Worm (Caenorhabditis elegans) whole organism, L2 larva: ENCODE results near the gene ncs-7.
A peak's percentile ranks its signal among the peaks of the same experiment; 100 is the strongest.

Experiments used
- C34F6.9 ChIP-seq: fragments of 150-350 bp; optimal IDR thresholded peaks from 2 replicates; lab custom pipeline; 2014; ENCODE audit warnings: missing biosample characterization, missing genetic modification characterization
- F13H6.1 ChIP-seq: sonication (generic microtip); optimal IDR thresholded peaks from 2 replicates; lab custom pipeline; 2016; ENCODE audit warnings: missing genetic modification characterization, missing compliant biosample characterization
- R02D3.7 ChIP-seq: fragments of 150-350 bp; optimal IDR thresholded peaks from 2 replicates; lab custom pipeline; 2014; ENCODE audit warnings: missing biosample characterization, missing genetic modification characterization
- Y55F3AM.14 ChIP-seq: fragments of 200-800 bp; sonication (Bioruptor generic); optimal IDR thresholded peaks from 2 replicates; lab custom pipeline; 2018; ENCODE audit warnings: mild to moderate bottlenecking, missing genetic modification characterization, missing compliant biosample characterization
- ZK546.5 ChIP-seq: sonication (generic microtip); optimal IDR thresholded peaks from 2 replicates; lab custom pipeline; 2017; ENCODE audit warnings: missing biosample characterization, missing genetic modification characterization
- alr-1 ChIP-seq: fragments of 150-350 bp; optimal IDR thresholded peaks from 2 replicates; lab custom pipeline; 2014; ENCODE audit warnings: missing biosample characterization, missing genetic modification characterization
- aly-2 ChIP-seq: fragments of 150-350 bp; optimal IDR thresholded peaks from 2 replicates; lab custom pipeline; 2014; ENCODE audit warnings: missing biosample characterization, missing genetic modification characterization
- ama-1 ChIP-seq: fragments of 150-350 bp; optimal IDR thresholded peaks from 2 replicates; lab custom pipeline; 2018; ENCODE audit warnings: inconsistent platforms
- blmp-1 ChIP-seq: sonication (generic microtip); optimal IDR thresholded peaks from 2 replicates; lab custom pipeline; 2017; ENCODE audit warnings: missing genetic modification characterization, mild to moderate bottlenecking, missing compliant biosample characterization, antibody characterized with exemption, moderate library complexity; ENCODE audit not compliant: insufficient read depth
- ceh-16 ChIP-seq: fragments of 150-350 bp; optimal IDR thresholded peaks from 2 replicates; lab custom pipeline; 2014; ENCODE audit warnings: missing biosample characterization, missing genetic modification characterization
- ceh-82 ChIP-seq: fragments of 150-350 bp; optimal IDR thresholded peaks from 2 replicates; lab custom pipeline; 2014; ENCODE audit warnings: missing biosample characterization, missing genetic modification characterization
- crh-2 ChIP-seq: sonication (generic microtip); optimal IDR thresholded peaks from 2 replicates; lab custom pipeline; 2017; ENCODE audit warnings: missing biosample characterization, missing genetic modification characterization
- egl-27 ChIP-seq: sonication (generic microtip); optimal IDR thresholded peaks from 3 replicates; lab custom pipeline; 2017; ENCODE audit warnings: missing biosample characterization, missing genetic modification reagents, missing genetic modification characterization
- fos-1 ChIP-seq: fragments of 150-350 bp; optimal IDR thresholded peaks from 2 replicates; lab custom pipeline; 2014; ENCODE audit warnings: missing biosample characterization, missing genetic modification characterization
- gmeb-1 ChIP-seq: fragments of 150-350 bp; optimal IDR thresholded peaks from 2 replicates; lab custom pipeline; 2014; ENCODE audit warnings: missing biosample characterization, missing genetic modification characterization
- lin-11 ChIP-seq: fragments of 150-350 bp; sonication (generic microtip); optimal IDR thresholded peaks from 2 replicates; lab custom pipeline; 2014; ENCODE audit warnings: missing biosample characterization, missing genetic modification characterization, inconsistent platforms, mixed read lengths
- lin-13 ChIP-seq: fragments of 150-350 bp; optimal IDR thresholded peaks from 2 replicates; lab custom pipeline; 2014; ENCODE audit warnings: missing biosample characterization, missing genetic modification reagents, missing genetic modification characterization
- lin-39 ChIP-seq: fragments of 150-350 bp; optimal IDR thresholded peaks from 2 replicates; lab custom pipeline; 2014; ENCODE audit warnings: missing biosample characterization, missing genetic modification reagents, missing genetic modification characterization
- lsy-2 ChIP-seq, 2 experiments: fragments of 150-350 bp in 1 of 2; sonication (generic microtip) in 1 of 2; optimal IDR thresholded peaks; 2 replicates each; lab custom pipeline; 2014 to 2017; ENCODE audit warnings: missing biosample characterization in 2 of 2, missing genetic modification characterization in 2 of 2
- mab-5 ChIP-seq: fragments of 150-350 bp; optimal IDR thresholded peaks from 2 replicates; lab custom pipeline; 2014; ENCODE audit warnings: missing biosample characterization, missing genetic modification characterization
- mdl-1 ChIP-seq, 2 experiments: fragments of 150-350 bp in 1 of 2; sonication (generic microtip) in 1 of 2; optimal IDR thresholded peaks; 2 replicates each; lab custom pipeline; 2017; ENCODE audit warnings: missing biosample characterization in 2 of 2, missing genetic modification characterization in 2 of 2
- nhr-10 ChIP-seq: sonication (generic microtip); optimal IDR thresholded peaks from 2 replicates; lab custom pipeline; 2017; ENCODE audit warnings: missing biosample characterization, missing genetic modification characterization
- nhr-11 ChIP-seq: fragments of 150-350 bp; optimal IDR thresholded peaks from 2 replicates; lab custom pipeline; 2014; ENCODE audit warnings: missing biosample characterization, missing genetic modification characterization
- nhr-12 ChIP-seq: fragments of 150-350 bp; optimal IDR thresholded peaks from 2 replicates; lab custom pipeline; 2014; ENCODE audit warnings: missing biosample characterization, missing genetic modification characterization
- nhr-129 ChIP-seq: fragments of 150-350 bp; optimal IDR thresholded peaks from 2 replicates; lab custom pipeline; 2014; ENCODE audit warnings: missing biosample characterization, missing genetic modification characterization
- nhr-21 ChIP-seq: fragments of 150-350 bp; optimal IDR thresholded peaks from 2 replicates; lab custom pipeline; 2014; ENCODE audit warnings: missing biosample characterization, missing genetic modification characterization
- nhr-23 ChIP-seq: fragments of 150-350 bp; optimal IDR thresholded peaks from 2 replicates; lab custom pipeline; 2014; ENCODE audit warnings: missing biosample characterization, missing genetic modification reagents, missing genetic modification characterization
- nhr-237 ChIP-seq: fragments of 150-350 bp; optimal IDR thresholded peaks from 2 replicates; lab custom pipeline; 2014; ENCODE audit warnings: missing biosample characterization, missing genetic modification characterization
- nhr-25 ChIP-seq: fragments of 150-350 bp; sonication (generic microtip); optimal IDR thresholded peaks from 3 replicates; lab custom pipeline; 2014; ENCODE audit warnings: missing biosample characterization, missing genetic modification characterization
- nhr-6 ChIP-seq: fragments of 150-350 bp; optimal IDR thresholded peaks from 2 replicates; lab custom pipeline; 2014; ENCODE audit warnings: missing biosample characterization, missing genetic modification characterization
- nhr-77 ChIP-seq: fragments of 150-350 bp; optimal IDR thresholded peaks from 2 replicates; lab custom pipeline; 2014; ENCODE audit warnings: missing biosample characterization, missing genetic modification characterization
- sem-4 ChIP-seq: fragments of 150-350 bp; optimal IDR thresholded peaks from 2 replicates; lab custom pipeline; 2014; ENCODE audit warnings: missing biosample characterization, missing genetic modification reagents, missing genetic modification characterization
- skn-1 ChIP-seq: sonication (generic microtip); optimal IDR thresholded peaks from 2 replicates; lab custom pipeline; 2017; ENCODE audit warnings: missing biosample characterization, missing genetic modification characterization
- sma-3 ChIP-seq: sonication (generic microtip); optimal IDR thresholded peaks from 2 replicates; lab custom pipeline; 2016; ENCODE audit warnings: missing genetic modification reagents, missing genetic modification characterization, missing compliant biosample characterization
- sma-9 ChIP-seq, 2 experiments: fragments of 150-350 bp in 1 of 2; sonication (generic microtip) in 1 of 2; optimal IDR thresholded peaks; 2 replicates each; lab custom pipeline; 2014 to 2016; ENCODE audit warnings: missing genetic modification characterization in 2 of 2, mild to moderate bottlenecking in 1 of 2, missing biosample characterization in 1 of 2, missing compliant biosample characterization in 1 of 2, missing genetic modification reagents in 1 of 2, moderate library complexity in 1 of 2
- snpc-4 ChIP-seq: fragments of 150-350 bp; optimal IDR thresholded peaks from 2 replicates; lab custom pipeline; 2014; ENCODE audit warnings: missing biosample characterization, missing genetic modification characterization
- unc-55 ChIP-seq: fragments of 150-350 bp; sonication (generic microtip); optimal IDR thresholded peaks from 3 replicates; lab custom pipeline; 2014; ENCODE audit warnings: missing biosample characterization, missing genetic modification reagents, missing genetic modification characterization
- unc-62 ChIP-seq: fragments of 150-350 bp; optimal IDR thresholded peaks from 2 replicates; lab custom pipeline; 2014; ENCODE audit warnings: missing biosample characterization, missing genetic modification reagents, missing genetic modification characterization
- zag-1 ChIP-seq: fragments of 150-350 bp; optimal IDR thresholded peaks from 2 replicates; lab custom pipeline; 2014; ENCODE audit warnings: missing biosample characterization, missing genetic modification characterization
- ztf-1 ChIP-seq: fragments of 200-800 bp; sonication (Bioruptor generic); conservative IDR thresholded peaks from 2 replicates; pipeline ENCODE4 v1.3.6; 2022; ENCODE audit warnings: missing genetic modification characterization, missing compliant biosample characterization
- ztf-11 ChIP-seq: sonication (generic microtip); optimal IDR thresholded peaks from 2 replicates; lab custom pipeline; 2017; ENCODE audit warnings: missing biosample characterization, missing genetic modification characterization
- ztf-4 ChIP-seq: fragments of 150-350 bp; optimal IDR thresholded peaks from 2 replicates; lab custom pipeline; 2014; ENCODE audit warnings: missing biosample characterization, missing genetic modification characterization

Gene ncs-7

DNA sequence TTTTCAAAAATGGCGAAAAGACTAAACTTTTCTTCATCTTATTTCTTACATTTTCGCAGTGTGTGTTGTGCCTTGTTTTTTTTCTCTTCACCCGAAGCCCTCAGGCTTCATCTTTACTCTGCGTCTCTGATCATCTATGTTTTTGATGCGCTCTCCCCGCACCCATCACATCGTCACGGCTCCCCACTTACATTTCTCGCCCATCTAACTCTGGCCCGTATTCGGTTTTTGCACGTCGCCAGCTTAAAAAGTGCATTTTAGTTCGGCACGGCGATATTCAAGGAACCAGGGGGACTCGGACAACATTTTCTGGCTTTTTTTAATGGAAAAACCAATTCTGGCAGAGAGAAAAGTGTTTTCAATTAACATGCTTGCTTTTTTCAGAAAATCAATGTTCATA, 13.0 kb downstream of the ncs-7 start (continued):
- TF ChIP-seq mab-5 (tag; lab: Kevin White, UChicago) (peak; percentile 10), ZK546.5 (tag; lab: Kevin White, UChicago) (no peak), aly-2 (no peak), zag-1 (tag; lab: Kevin White, UChicago) (peak; percentile 63), nhr-129 (peak; percentile 55), R02D3.7 (tag; lab: Kevin White, UChicago) (no peak), nhr-10 (tag; lab: Kevin White, UChicago) (no peak), gmeb-1 (tag; lab: Kevin White, UChicago) (no peak), ztf-11 (no peak), lin-13 (no peak), crh-2 (tag; lab: Kevin White, UChicago) (peak; percentile 41), F13H6.1 (tag; lab: Kevin White, UChicago) (peak; percentile 61), unc-62 (GFP tag; lab: Kevin White, UChicago) (no peak), snpc-4 (peak; percentile 16), sem-4 (tag; lab: Kevin White, UChicago) (peak; percentile 20), ama-1 (lab: Kevin White, UChicago) (peak; percentile 16), ztf-1 (GFP tag; lab: Robert Waterston, UW) (no peak), nhr-11 (tag; lab: Kevin White, UChicago) (no peak), lin-39 (tag; lab: Kevin White, UChicago) (no peak), nhr-12 (tag; lab: Kevin White, UChicago) (no peak), alr-1 (tag; lab: Kevin White, UChicago) (no peak)

DNA sequence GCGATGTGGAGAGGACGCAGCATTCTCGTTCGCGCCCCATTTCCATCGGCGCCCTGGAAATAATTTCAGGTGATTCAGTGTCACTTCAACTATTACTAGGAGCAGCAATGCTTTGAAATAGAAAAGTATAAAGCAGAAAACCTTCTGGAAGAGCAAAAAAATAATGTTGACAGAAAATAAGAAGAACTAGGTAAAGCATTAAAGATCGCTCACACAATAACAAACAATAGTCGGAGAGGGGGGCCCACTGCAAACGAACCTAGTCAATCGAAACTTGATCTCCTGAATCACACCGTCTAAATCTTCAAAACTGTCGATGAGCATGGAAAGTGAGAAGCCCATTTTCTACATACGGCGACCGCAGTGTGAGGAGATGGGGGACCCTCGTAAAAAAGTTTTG, 13.6 kb downstream of the ncs-7 start:
- TF ChIP-seq mab-5 (tag; lab: Kevin White, UChicago) (no peak), nhr-12 (tag; lab: Kevin White, UChicago) (no peak), nhr-21 (tag; lab: Kevin White, UChicago) (no peak), ZK546.5 (tag; lab: Kevin White, UChicago) (no peak), nhr-237 (tag; lab: Kevin White, UChicago) (no peak), ceh-82 (tag; lab: Kevin White, UChicago) (no peak), ceh-16 (tag; lab: Kevin White, UChicago) (no peak), nhr-6 (tag; lab: Kevin White, UChicago) (no peak)

DNA sequence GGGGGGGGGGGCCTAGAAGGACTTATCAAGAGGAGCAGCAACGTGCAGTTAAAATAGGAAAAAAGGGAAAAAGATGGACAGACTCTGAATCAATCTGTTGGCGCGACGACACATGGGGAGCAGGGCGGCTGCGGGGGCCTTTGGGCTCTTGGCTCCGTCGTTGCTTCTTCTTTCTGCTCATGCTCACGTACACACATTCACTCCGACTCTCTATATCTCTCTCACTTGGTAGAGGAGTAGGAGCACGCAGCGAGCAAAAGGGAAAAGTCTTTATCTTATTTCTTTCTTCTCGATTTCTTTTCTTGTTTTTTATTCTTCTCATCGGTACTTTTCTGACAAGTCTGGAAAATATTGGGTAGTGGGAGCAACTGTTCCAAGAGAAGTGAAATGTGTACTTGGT, 14.0 kb downstream of the ncs-7 start:
- TF ChIP-seq nhr-77 (tag; lab: Kevin White, UChicago) (no peak), unc-55 (GFP tag; lab: Kevin White, UChicago) (peak; percentile 65), lin-11 (tag; lab: Kevin White, UChicago) (peak; percentile 29), egl-27 (tag; lab: Kevin White, UChicago) (no peak), ceh-82 (tag; lab: Kevin White, UChicago) (no peak), C34F6.9 (peak; percentile 70), nhr-129 (peak; percentile 66), lsy-2 (tag; optimal IDR thresholded peaks at IDR 0.05; lab: Kevin White, UChicago) (peak in 1 of 2 experiments; percentile 31), sma-9 (GFP tag; optimal IDR thresholded peaks at IDR 0.05; lab: Kevin White, UChicago) (peak; percentile 52), sma-9 (tag; optimal IDR thresholded peaks at IDR 0.05; lab: Kevin White, UChicago) (no peak), mdl-1 (tag; optimal IDR thresholded peaks at IDR 0.05; lab: Kevin White, UChicago) (peak; percentile 20 to 42), nhr-6 (tag; lab: Kevin White, UChicago) (no peak), F13H6.1 (tag; lab: Kevin White, UChicago) (peak; percentile 63), nhr-25 (tag; lab: Kevin White, UChicago) (no peak), ztf-4 (tag; lab: Kevin White, UChicago) (peak; percentile 33), crh-2 (tag; lab: Kevin White, UChicago) (peak; percentile 15), zag-1 (tag; lab: Kevin White, UChicago) (peak; percentile 65), fos-1 (tag; lab: Kevin White, UChicago) (no peak), mab-5 (tag; lab: Kevin White, UChicago) (peak; percentile 51)

DNA sequence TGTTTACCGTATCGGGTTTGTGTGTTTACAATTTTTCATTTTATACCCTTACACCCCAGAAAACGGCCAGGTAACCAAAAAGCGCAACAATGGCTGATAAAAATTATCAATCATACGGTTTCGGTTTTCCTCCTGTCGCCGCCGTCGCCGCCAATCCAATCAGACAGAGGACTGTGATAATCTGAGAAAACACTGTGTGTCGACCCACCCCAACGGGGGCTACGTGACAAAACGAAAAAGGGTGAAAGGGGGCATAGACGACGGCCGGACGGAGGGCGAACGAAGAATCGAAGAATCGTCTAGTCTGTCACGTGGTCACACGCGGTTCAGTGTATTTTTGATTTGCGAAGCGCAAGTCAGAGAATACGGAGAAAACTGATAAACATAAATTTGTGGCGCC, 16.5 kb downstream of the ncs-7 start:
- TF ChIP-seq C34F6.9, result no peak
- TF ChIP-seq fos-1 (tag; lab: Kevin White, UChicago), result peak; percentile 64
- TF ChIP-seq nhr-11 (tag; lab: Kevin White, UChicago), result no peak
- peak; percentile 87 for TF ChIP-seq sma-3
- TF ChIP-seq lsy-2 (tag; optimal IDR thresholded peaks at IDR 0.05; lab: Kevin White, UChicago), result peak in 1 of 2 experiments; percentile 29
- no peak for TF ChIP-seq aly-2
- no peak for TF ChIP-seq lin-11 (tag; lab: Kevin White, UChicago)
- TF ChIP-seq sma-9 (GFP tag; optimal IDR thresholded peaks at IDR 0.05; lab: Kevin White, UChicago), result peak; percentile 92
- no peak for TF ChIP-seq sma-9 (tag; optimal IDR thresholded peaks at IDR 0.05; lab: Kevin White, UChicago)
- no peak for TF ChIP-seq ZK546.5 (tag; lab: Kevin White, UChicago)
- peak; percentile 49 for TF ChIP-seq crh-2 (tag; lab: Kevin White, UChicago)
- no peak for TF ChIP-seq lin-13
- TF ChIP-seq nhr-23 (tag; lab: Kevin White, UChicago), result no peak
- peak; percentile 38 for TF ChIP-seq sem-4 (tag; lab: Kevin White, UChicago)
- TF ChIP-seq nhr-10 (tag; lab: Kevin White, UChicago), result no peak
- TF ChIP-seq ceh-82 (tag; lab: Kevin White, UChicago), result no peak
- peak; percentile 90 for TF ChIP-seq nhr-21 (tag; lab: Kevin White, UChicago)
- TF ChIP-seq mab-5 (tag; lab: Kevin White, UChicago), result no peak
- no peak for TF ChIP-seq skn-1 (tag; lab: Kevin White, UChicago)
- TF ChIP-seq Y55F3AM.14 (GFP tag; lab: Kevin White, UChicago), result peak; percentile 38
- peak; percentile 72 for TF ChIP-seq F13H6.1 (tag; lab: Kevin White, UChicago)
- peak; percentile 54 for TF ChIP-seq nhr-129
- TF ChIP-seq nhr-25 (tag; lab: Kevin White, UChicago), result peak; percentile 72
- TF ChIP-seq alr-1 (tag; lab: Kevin White, UChicago), result no peak
- peak; percentile 53 for TF ChIP-seq gmeb-1 (tag; lab: Kevin White, UChicago)
- peak; percentile 40 to 78 for TF ChIP-seq mdl-1 (tag; optimal IDR thresholded peaks at IDR 0.05; lab: Kevin White, UChicago)
- no peak for TF ChIP-seq lin-39 (tag; lab: Kevin White, UChicago)
- TF ChIP-seq blmp-1 (tag; lab: Kevin White, UChicago), result peak; percentile 92
- TF ChIP-seq unc-62 (GFP tag; lab: Kevin White, UChicago), result no peak
